Worm (Caenorhabditis elegans) whole organism, early embryonic: ENCODE measurements around the gene F35F10.6.

Experiments used
- B0310.2 ChIP-seq: sonication (generic microtip); optimal IDR thresholded peaks from 2 replicates; lab custom pipeline; 2016; ENCODE audit warnings: mild to moderate bottlenecking, missing genetic modification characterization, missing compliant biosample characterization
- F13C5.2 ChIP-seq: sonication (generic microtip); optimal IDR thresholded peaks from 2 replicates; lab custom pipeline; 2017; ENCODE audit warnings: mild to moderate bottlenecking, missing genetic modification characterization, inconsistent platforms, missing compliant biosample characterization
- ama-1 ChIP-seq: fragments of 150-350 bp; optimal IDR thresholded peaks from 2 replicates; lab custom pipeline; 2014
- hmg-4 ChIP-seq: fragments of 200-800 bp; sonication (Bioruptor generic); optimal IDR thresholded peaks from 2 replicates; lab custom pipeline; 2018; ENCODE audit warnings: mild to moderate bottlenecking, missing genetic modification characterization, missing compliant biosample characterization
- tbx-11 ChIP-seq: fragments of 200-800 bp; sonication (Bioruptor generic); IDR thresholded peaks from 2 replicates; pipeline ENCODE4 v1.3.6; 2022; ENCODE audit warnings: missing genetic modification characterization, missing compliant biosample characterization
- tra-4 ChIP-seq: sonication (generic microtip); optimal IDR thresholded peaks from 2 replicates; lab custom pipeline; 2017; ENCODE audit warnings: missing genetic modification characterization, missing compliant biosample characterization

- TF ChIP-seq ama-1 (lab: Kevin White, UChicago) (no peak), tra-4 (tag; lab: Kevin White, UChicago) (no peak), hmg-4 (no peak), F13C5.2 (tag; lab: Kevin White, UChicago) (no peak), tbx-11 (GFP tag; lab: Robert Waterston, UW) (no peak), B0310.2 (tag; lab: Kevin White, UChicago) (no peak)
Observed at ce11 chrV:3288134-3288533, 1.0 kb downstream of the F35F10.6 start.
